Fruit fly (Drosophila melanogaster): ENCODE results near the gene mri.

The mri gene

dm6 chr3L:165981-166788 lies 33.8 kb upstream of the mri start (continued):
- no peak for TF ChIP-seq gfzf (GFP tag; optimal IDR thresholded peaks at IDR 0.05)
- no peak for TF ChIP-seq D19B (GFP tag; optimal IDR thresholded peaks at IDR 0.05)
- TF ChIP-seq CG33213 (GFP tag; optimal IDR thresholded peaks at IDR 0.05): no peak
- TF ChIP-seq CG14860 (GFP tag; IDR thresholded peaks at IDR 0.05; ENCODE audit: partially characterized antibody): no peak
- no peak for TF ChIP-seq C15 (GFP tag; IDR thresholded peaks at IDR 0.05)
- no peak for TF ChIP-seq CG1233 (GFP tag; optimal IDR thresholded peaks at IDR 0.05)
- peak; percentile 50 for TF ChIP-seq CG18599 (GFP tag; optimal IDR thresholded peaks at IDR 0.05)
- TF ChIP-seq Tbp (GFP tag; optimal IDR thresholded peaks at IDR 0.05): no peak
- no peak for TF ChIP-seq CG43689 (GFP tag; IDR thresholded peaks at IDR 0.05)
- TF ChIP-seq Awh (GFP tag; IDR thresholded peaks at IDR 0.05): no peak
- TF ChIP-seq Atf6 (GFP tag; IDR thresholded peaks at IDR 0.05): no peak
- TF ChIP-seq Myb (GFP tag; optimal IDR thresholded peaks at IDR 0.05): no peak
- no peak for TF ChIP-seq CHES-1-like (GFP tag; optimal IDR thresholded peaks at IDR 0.05)
- no peak for TF ChIP-seq ato (GFP tag; IDR thresholded peaks at IDR 0.05; ENCODE audit: partially characterized antibody)
- no peak for TF ChIP-seq CG31365 (tag; optimal IDR thresholded peaks at IDR 0.05)
- TF ChIP-seq CG17612 (GFP tag; IDR thresholded peaks at IDR 0.05): no peak
- TF ChIP-seq CG17359 (tag; optimal IDR thresholded peaks at IDR 0.05): peak; percentile 3
- TF ChIP-seq CG7928 (GFP tag; optimal IDR thresholded peaks at IDR 0.05): no peak
- no peak for TF ChIP-seq exex (tag; optimal IDR thresholded peaks at IDR 0.05)
- no peak for TF ChIP-seq CG31224 (GFP tag; IDR thresholded peaks at IDR 0.05)
- TF ChIP-seq ken (GFP tag; IDR thresholded peaks at IDR 0.05): 0 out of 3 replicates have a peak, but pooled peaks have one; percentile 45
- TF ChIP-seq CG12219 (GFP tag; optimal IDR thresholded peaks at IDR 0.05): no peak
- TF ChIP-seq nmo (GFP tag; optimal IDR thresholded peaks at IDR 0.05): peak; percentile 15
- no peak for TF ChIP-seq sug (tag; optimal IDR thresholded peaks at IDR 0.05)
- TF ChIP-seq Side (GFP tag; optimal IDR thresholded peaks at IDR 0.05): peak; percentile 4
- TF ChIP-seq CG15514 (GFP tag; optimal IDR thresholded peaks at IDR 0.05): no peak
- peak; percentile 7 for TF ChIP-seq CG17829 (tag; optimal IDR thresholded peaks at IDR 0.05)
- TF ChIP-seq chif (GFP tag; optimal IDR thresholded peaks at IDR 0.05): peak in 1 of 2 experiments; percentile 18
- TF ChIP-seq CG18619 (GFP tag; optimal IDR thresholded peaks at IDR 0.05): no peak
- 0 out of 3 replicates have a peak, but pooled peaks have one; percentile 24 for TF ChIP-seq row (GFP tag; IDR thresholded peaks at IDR 0.05)
- TF ChIP-seq crol (GFP tag; IDR thresholded peaks at IDR 0.05): no peak
- no peak for TF ChIP-seq Optix (GFP tag; IDR thresholded peaks at IDR 0.05)
- no peak for TF ChIP-seq gsb-n (tag; optimal IDR thresholded peaks at IDR 0.05)
- TF ChIP-seq zfh2 (GFP tag; optimal IDR thresholded peaks at IDR 0.05): no peak
- TF ChIP-seq CG2678 (tag; optimal IDR thresholded peaks at IDR 0.05): peak; percentile 36
- TF ChIP-seq CG17186 (GFP tag; optimal IDR thresholded peaks at IDR 0.05): no peak
- no peak for TF ChIP-seq crp (GFP tag; optimal IDR thresholded peaks at IDR 0.05)
- TF ChIP-seq chn (GFP tag; optimal IDR thresholded peaks at IDR 0.05): no peak
- no peak for TF ChIP-seq H2.0 (GFP tag; IDR thresholded peaks at IDR 0.05)
- no peak for TF ChIP-seq CG9609 (GFP tag; optimal IDR thresholded peaks at IDR 0.05)
- no peak for TF ChIP-seq CG10431 (GFP tag; optimal IDR thresholded peaks at IDR 0.05)
- TF ChIP-seq Dp (GFP tag; optimal IDR thresholded peaks at IDR 0.05): no peak
- TF ChIP-seq CG16779 (GFP tag; IDR thresholded peaks at IDR 0.05): no peak
- peak; percentile 30; the same call in 1 of the 2 replicates for TF ChIP-seq CG31441 (GFP tag; IDR thresholded peaks at IDR 0.05)
- TF ChIP-seq CG16813 (GFP tag; IDR thresholded peaks at IDR 0.05; ENCODE audit: partially characterized antibody): no peak
- no peak for TF ChIP-seq CG11093 (GFP tag; IDR thresholded peaks at IDR 0.05)
- TF ChIP-seq onecut (GFP tag; IDR thresholded peaks at IDR 0.05): 0 out of 2 replicates have a peak, but pooled peaks have one; percentile 33
- TF ChIP-seq tna (GFP tag; IDR thresholded peaks at IDR 0.05; ENCODE audit: partially characterized antibody): no peak
- TF ChIP-seq lola (GFP tag; optimal IDR thresholded peaks at IDR 0.05): peak in 1 of 3 experiments; percentile 34

Data from whole organism, embryonic.